Fruit fly (Drosophila melanogaster): ENCODE results near the gene CG15219.

DNA sequence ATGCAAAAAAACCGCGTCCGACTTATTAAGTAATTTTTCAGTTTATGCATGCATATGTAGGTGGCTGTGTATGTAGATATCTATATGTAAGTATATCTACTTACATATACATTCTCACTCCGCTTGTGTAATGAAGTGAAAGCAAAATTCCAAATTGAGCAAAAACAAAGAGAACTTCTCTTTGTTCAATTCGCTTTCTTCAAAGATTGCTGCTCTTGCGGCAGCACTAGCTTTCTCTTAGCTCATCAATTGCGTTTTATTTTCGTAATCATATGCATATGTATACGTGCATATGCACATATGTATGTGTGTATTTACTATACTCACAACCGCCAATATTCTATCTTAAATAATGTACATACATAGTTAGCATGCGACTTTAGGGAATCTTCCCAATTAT, 43.4 kb upstream of the CG15219 start:
- no peak for TF ChIP-seq fd59A (GFP tag; optimal IDR thresholded peaks at IDR 0.05)
- TF ChIP-seq topi (GFP tag; optimal IDR thresholded peaks at IDR 0.05): no peak

Data from whole organism, prepupa.